Fruit fly (Drosophila melanogaster) whole organism, embryonic: Measurements from ENCODE around the gene mRpL24.
A peak's percentile ranks its signal among the peaks of the same experiment; 100 is the strongest.

Source experiments
- Abd-B ChIP-seq: fragments of 200-800 bp; sonication (Bioruptor generic); optimal IDR thresholded peaks from 2 replicates; lab custom pipeline; 2018; ENCODE audit warnings: missing biosample characterization, mild to moderate bottlenecking, missing genetic modification characterization, moderate library complexity
- Awh ChIP-seq: fragments of 200-800 bp; sonication (Bioruptor generic); IDR thresholded peaks from 2 replicates; pipeline ENCODE4, ENCODE4 v1.3.6; 2022; ENCODE audit warnings: missing biosample characterization, missing genetic modification characterization
- B-H2 ChIP-seq: fragments of 200-800 bp; sonication (Bioruptor generic); optimal IDR thresholded peaks from 2 replicates; lab custom pipeline; 2018; ENCODE audit warnings: missing biosample characterization, mild to moderate bottlenecking, missing genetic modification characterization
- CG10366 ChIP-seq: fragments of 200-800 bp; sonication (Bioruptor generic); IDR thresholded peaks from 2 replicates; pipeline ENCODE4 v1.3.6; 2022; ENCODE audit warnings: missing biosample characterization, missing genetic modification characterization
- CG10959 ChIP-seq: fragments of 200-800 bp; sonication (Bioruptor generic); IDR thresholded peaks from 2 replicates; pipeline ENCODE4 v1.3.6; 2022; ENCODE audit warnings: missing biosample characterization, missing genetic modification characterization
- CG11093 ChIP-seq: fragments of 200-800 bp; sonication (Bioruptor generic); IDR thresholded peaks from 3 replicates; pipeline ENCODE4 v1.3.6; 2022; ENCODE audit warnings: missing biosample characterization, missing genetic modification characterization
- CG12219 ChIP-seq: fragments of 200-800 bp; sonication (Bioruptor generic); optimal IDR thresholded peaks from 3 replicates; lab custom pipeline; 2018; ENCODE audit warnings: missing biosample characterization, mild to moderate bottlenecking, missing genetic modification characterization
- CG14860 ChIP-seq: fragments of 200-800 bp; sonication (Bioruptor generic); IDR thresholded peaks from 3 replicates; pipeline ENCODE4 v1.3.6; 2022; ENCODE audit warnings: missing biosample characterization, missing genetic modification characterization; ENCODE audit not compliant: partially characterized antibody
- CG14965 ChIP-seq: fragments of 200-800 bp; sonication (Bioruptor generic); optimal IDR thresholded peaks from 2 replicates; lab custom pipeline; 2016; ENCODE audit warnings: missing biosample characterization, missing genetic modification characterization, borderline replicate concordance
- CG15011 ChIP-seq: fragments of 200-800 bp; sonication (Bioruptor generic); optimal IDR thresholded peaks from 3 replicates; lab custom pipeline; 2018; ENCODE audit warnings: missing biosample characterization, mild to moderate bottlenecking, missing genetic modification characterization
- CG1647 ChIP-seq: fragments of 200-800 bp; sonication (Bioruptor generic); optimal IDR thresholded peaks from 3 replicates; lab custom pipeline; 2016; ENCODE audit warnings: missing biosample characterization, missing genetic modification characterization
- CG17385 ChIP-seq: fragments of 200-800 bp; sonication (Bioruptor generic); optimal IDR thresholded peaks from 3 replicates; lab custom pipeline; 2018; ENCODE audit warnings: missing biosample characterization, mild to moderate bottlenecking, missing genetic modification characterization
- CG30403 ChIP-seq: fragments of 200-800 bp; sonication (Bioruptor generic); optimal IDR thresholded peaks from 3 replicates; lab custom pipeline; 2016; ENCODE audit warnings: missing biosample characterization, missing genetic modification characterization
- CG31224 ChIP-seq: fragments of 200-800 bp; sonication (Bioruptor generic); IDR thresholded peaks from 2 replicates; pipeline ENCODE4 v1.3.6; 2022; ENCODE audit warnings: missing biosample characterization, missing genetic modification characterization
- CG32532 ChIP-seq: fragments of 200-800 bp; sonication (Bioruptor generic); IDR thresholded peaks from 2 replicates; pipeline ENCODE4 v1.3.6; 2022; ENCODE audit warnings: missing biosample characterization, missing genetic modification characterization
- CG3726 ChIP-seq: fragments of 200-800 bp; sonication (Bioruptor generic); IDR thresholded peaks from 3 replicates; pipeline ENCODE4, ENCODE4 v1.3.6; 2022; ENCODE audit warnings: missing biosample characterization, missing genetic modification characterization
- CG42726 ChIP-seq: fragments of 200-800 bp; sonication (Bioruptor generic); IDR thresholded peaks from 2 replicates; pipeline ENCODE4 v1.3.6; 2022; ENCODE audit warnings: missing biosample characterization, missing genetic modification characterization; ENCODE audit not compliant: partially characterized antibody
- CG4617 ChIP-seq: fragments of 200-800 bp; sonication (Bioruptor generic); optimal IDR thresholded peaks from 3 replicates; lab custom pipeline; 2016; ENCODE audit warnings: missing biosample characterization, missing genetic modification characterization, borderline replicate concordance
- CG4707 ChIP-seq: fragments of 200-800 bp; sonication (Bioruptor generic); optimal IDR thresholded peaks from 2 replicates; lab custom pipeline; 2018; ENCODE audit warnings: missing biosample characterization, mild to moderate bottlenecking, missing genetic modification characterization, moderate library complexity
- CG6175 ChIP-seq: fragments of 200-800 bp; sonication (Bioruptor generic); IDR thresholded peaks from 3 replicates; pipeline ENCODE4 v1.3.6; 2022; ENCODE audit warnings: missing biosample characterization, missing genetic modification characterization
- Dek ChIP-seq: fragments of 200-800 bp; sonication (Bioruptor generic); optimal IDR thresholded peaks from 3 replicates; lab custom pipeline; 2019; ENCODE audit warnings: missing biosample characterization, mild to moderate bottlenecking, missing genetic modification characterization, moderate library complexity
- Drgx ChIP-seq: fragments of 200-800 bp; sonication (Bioruptor generic); IDR thresholded peaks from 2 replicates; pipeline ENCODE4 v1.3.6; 2022; ENCODE audit warnings: missing biosample characterization, missing genetic modification characterization
- E2f2 ChIP-seq: fragments of 200-800 bp; sonication (Bioruptor generic); IDR thresholded peaks from 2 replicates; pipeline ENCODE4 v1.3.6; 2022; ENCODE audit warnings: missing biosample characterization, missing genetic modification characterization
- Hmr ChIP-seq: fragments of 200-800 bp; sonication (Bioruptor generic); optimal IDR thresholded peaks from 3 replicates; lab custom pipeline; 2017; ENCODE audit warnings: mild to moderate bottlenecking, missing biosample characterization, missing genetic modification reagents, missing genetic modification characterization
- Rfx ChIP-seq: fragments of 200-800 bp; sonication (Bioruptor generic); IDR thresholded peaks from 2 replicates; pipeline ENCODE4 v1.3.6; 2022; ENCODE audit warnings: missing biosample characterization, missing genetic modification characterization
- Side ChIP-seq: fragments of 200-800 bp; sonication (Bioruptor generic); optimal IDR thresholded peaks from 2 replicates; lab custom pipeline; 2016; ENCODE audit warnings: missing biosample characterization, missing genetic modification characterization
- Sox100B ChIP-seq: fragments of 200-800 bp; sonication (Bioruptor generic); optimal IDR thresholded peaks from 3 replicates; lab custom pipeline; 2018; ENCODE audit warnings: missing biosample characterization, mild to moderate bottlenecking, missing genetic modification characterization
- aop ChIP-seq: fragments of 200-800 bp; sonication (Bioruptor generic); IDR thresholded peaks from 2 replicates; pipeline ENCODE4 v1.3.6; 2022; ENCODE audit warnings: missing biosample characterization, missing genetic modification characterization
- ap ChIP-seq: fragments of 200-800 bp; sonication (Bioruptor generic); IDR thresholded peaks from 2 replicates; pipeline ENCODE4 v1.3.6; 2022; ENCODE audit warnings: missing biosample characterization, missing genetic modification characterization
- bab2 ChIP-seq: fragments of 200-800 bp; sonication (Bioruptor generic); optimal IDR thresholded peaks from 2 replicates; lab custom pipeline; 2016; ENCODE audit warnings: missing biosample characterization, missing genetic modification characterization
- bbx ChIP-seq: fragments of 200-800 bp; sonication (Bioruptor generic); IDR thresholded peaks from 2 replicates; pipeline ENCODE4 v1.3.6; 2022; ENCODE audit warnings: missing biosample characterization, missing genetic modification characterization; ENCODE audit not compliant: partially characterized antibody
- cad ChIP-seq: fragments of >200 bp; optimal IDR thresholded peaks from 2 replicates; lab custom pipeline; 2017; ENCODE audit warnings: missing biosample characterization, missing genetic modification characterization
- cas ChIP-seq: fragments of 200-800 bp; sonication (Bioruptor generic); IDR thresholded peaks from 2 replicates; pipeline ENCODE4 v1.3.6; 2022; ENCODE audit warnings: missing biosample characterization, missing genetic modification characterization
- cg ChIP-seq: fragments of 200-800 bp; sonication (Bioruptor generic); optimal IDR thresholded peaks from 3 replicates; lab custom pipeline; 2019; ENCODE audit warnings: missing biosample characterization, mild to moderate bottlenecking, missing genetic modification characterization, moderate library complexity
- dm ChIP-seq: fragments of 200-800 bp; sonication (Bioruptor generic); optimal IDR thresholded peaks from 3 replicates; lab custom pipeline; 2016; ENCODE audit warnings: missing biosample characterization, missing genetic modification characterization
- ems ChIP-seq: fragments of 200-800 bp; sonication (Bioruptor generic); optimal IDR thresholded peaks from 3 replicates; lab custom pipeline; 2016; ENCODE audit warnings: missing biosample characterization, missing genetic modification characterization
- fru ChIP-seq: fragments of >200 bp; optimal IDR thresholded peaks from 2 replicates; lab custom pipeline; 2017
- gro ChIP-seq: fragments of 200-800 bp; sonication (Bioruptor generic); optimal IDR thresholded peaks from 2 replicates; lab custom pipeline; 2016; ENCODE audit warnings: missing biosample characterization, missing genetic modification characterization
- jing ChIP-seq: fragments of 200-800 bp; sonication (Bioruptor generic); optimal IDR thresholded peaks from 2 replicates; lab custom pipeline; 2018; ENCODE audit warnings: missing biosample characterization, mild to moderate bottlenecking, missing genetic modification characterization
- lab ChIP-seq: fragments of 200-800 bp; sonication (Bioruptor generic); optimal IDR thresholded peaks from 3 replicates; lab custom pipeline; 2017; ENCODE audit warnings: missing biosample characterization, missing genetic modification characterization, mild to moderate bottlenecking, moderate library complexity, missing genetic modification reagents
- lilli ChIP-seq: fragments of 200-800 bp; sonication (Bioruptor generic); optimal IDR thresholded peaks from 3 replicates; lab custom pipeline; 2016; ENCODE audit warnings: missing biosample characterization, missing genetic modification characterization
- lmd ChIP-seq: fragments of 200-800 bp; sonication (Bioruptor generic); IDR thresholded peaks from 2 replicates; pipeline ENCODE4 v1.3.6; 2022; ENCODE audit warnings: missing biosample characterization, missing genetic modification characterization
- odd ChIP-seq: fragments of 200-800 bp; sonication (Bioruptor generic); optimal IDR thresholded peaks from 2 replicates; lab custom pipeline; 2017; ENCODE audit warnings: missing biosample characterization, mild to moderate bottlenecking, missing genetic modification characterization
- pros ChIP-seq: fragments of 200-800 bp; sonication (Bioruptor generic); optimal IDR thresholded peaks from 3 replicates; lab custom pipeline; 2019; ENCODE audit warnings: missing biosample characterization, mild to moderate bottlenecking, missing genetic modification characterization, moderate library complexity
- ranshi ChIP-seq: fragments of 200-800 bp; sonication (Bioruptor generic); IDR thresholded peaks from 2 replicates; pipeline ENCODE4 v1.3.6; 2022; ENCODE audit warnings: missing biosample characterization, missing genetic modification characterization
- scrt ChIP-seq: fragments of 200-800 bp; sonication (Bioruptor generic); optimal IDR thresholded peaks from 2 replicates; lab custom pipeline; 2018; ENCODE audit warnings: missing biosample characterization, mild to moderate bottlenecking, missing genetic modification characterization, moderate library complexity
- slou ChIP-seq: fragments of 200-800 bp; sonication (Bioruptor generic); optimal IDR thresholded peaks from 3 replicates; lab custom pipeline; 2016; ENCODE audit warnings: missing biosample characterization, missing genetic modification characterization
- stwl ChIP-seq: fragments of 200-800 bp; sonication (Bioruptor generic); optimal IDR thresholded peaks from 3 replicates; lab custom pipeline; 2018; ENCODE audit warnings: missing biosample characterization, mild to moderate bottlenecking, missing genetic modification characterization, moderate library complexity
- trem ChIP-seq: fragments of 200-800 bp; optimal IDR thresholded peaks from 3 replicates; lab custom pipeline; 2019; ENCODE audit warnings: missing biosample characterization, mild to moderate bottlenecking, missing genetic modification characterization, moderate library complexity
- trh ChIP-seq: fragments of 200-800 bp; sonication (Bioruptor generic); optimal IDR thresholded peaks from 2 replicates; lab custom pipeline; 2016; ENCODE audit warnings: missing biosample characterization, missing genetic modification characterization
- unc-4 ChIP-seq: fragments of 200-800 bp; sonication (Bioruptor generic); IDR thresholded peaks from 2 replicates; pipeline ENCODE4 v1.3.6; 2022; ENCODE audit warnings: missing biosample characterization, missing genetic modification characterization; ENCODE audit not compliant: partially characterized antibody
- zfh1 ChIP-seq: fragments of 200-800 bp; sonication (Bioruptor generic); IDR thresholded peaks from 3 replicates; pipeline ENCODE4 v1.3.6; 2022; ENCODE audit warnings: missing biosample characterization, missing genetic modification characterization

mRpL24 gene

dm6 chr2L:4928340-4928739 lies 16.8 kb downstream of the mRpL24 start (continued):
- no peak for TF ChIP-seq aop (GFP tag; lab: Robert Waterston, UW)
- TF ChIP-seq Rfx (GFP tag; lab: Robert Waterston, UW) = peak; percentile 42; the same call in 1 of the 2 replicates
- no peak for TF ChIP-seq CG3726 (GFP tag; lab: Robert Waterston, UW)
- no peak for TF ChIP-seq CG15011 (GFP tag; lab: Kevin White, UChicago)
- no peak for TF ChIP-seq E2f2 (GFP tag; lab: Robert Waterston, UW)
- no peak for TF ChIP-seq Sox100B (GFP tag; lab: Kevin White, UChicago)
- peak; percentile 65; the same call in 1 of the 2 replicates for TF ChIP-seq CG32532
- no peak for TF ChIP-seq Dek (tag; lab: Kevin White, UChicago)
- no peak for TF ChIP-seq cg (GFP tag; lab: Kevin White, UChicago)
- peak; percentile 70 for TF ChIP-seq Hmr (GFP tag; lab: Kevin White, UChicago)
- no peak for TF ChIP-seq Awh (GFP tag; lab: Robert Waterston, UW)
- TF ChIP-seq CG4707 (GFP tag; lab: Kevin White, UChicago) = no peak
- no peak for TF ChIP-seq jing (GFP tag; lab: Kevin White, UChicago)
- no peak for TF ChIP-seq CG31224 (GFP tag; lab: Robert Waterston, UW)
- TF ChIP-seq Side (GFP tag; lab: Kevin White, UChicago) = no peak
- TF ChIP-seq trh (GFP tag; lab: Kevin White, UChicago) = no peak
- no peak for TF ChIP-seq ems
- TF ChIP-seq odd (GFP tag; lab: Kevin White, UChicago) = peak; percentile 20
- TF ChIP-seq CG42726 = no peak
- peak; percentile 81 for TF ChIP-seq scrt (GFP tag; lab: Kevin White, UChicago)
- peak; percentile 67 for TF ChIP-seq B-H2 (GFP tag; lab: Kevin White, UChicago)
- TF ChIP-seq CG10959 (GFP tag; lab: Robert Waterston, UW) = no peak
- TF ChIP-seq CG12219 (GFP tag; lab: Kevin White, UChicago) = no peak
- TF ChIP-seq CG17385 (GFP tag; lab: Kevin White, UChicago) = peak; percentile 17
- TF ChIP-seq CG1647 = no peak
- TF ChIP-seq Drgx (GFP tag; lab: Robert Waterston, UW) = 0 out of 2 replicates have a peak, but pooled peaks have one; percentile 22
- TF ChIP-seq bbx = no peak
- TF ChIP-seq CG14965 (GFP tag; lab: Kevin White, UChicago) = no peak
- no peak for TF ChIP-seq lilli (GFP tag; lab: Kevin White, UChicago)
- TF ChIP-seq CG14860 = no peak
- TF ChIP-seq stwl (tag; lab: Kevin White, UChicago) = no peak
- no peak for TF ChIP-seq bab2 (GFP tag; lab: Kevin White, UChicago)
- TF ChIP-seq dm = no peak
- TF ChIP-seq lab (GFP tag; lab: Kevin White, UChicago) = peak; percentile 68
- no peak for TF ChIP-seq gro (GFP tag; lab: Kevin White, UChicago)
- no peak for TF ChIP-seq zfh1
- no peak for TF ChIP-seq CG30403 (GFP tag; lab: Kevin White, UChicago)
- no peak for TF ChIP-seq cad
- TF ChIP-seq unc-4 (GFP tag; lab: Robert Waterston, UW) = no peak
- no peak for TF ChIP-seq CG6175
- TF ChIP-seq CG10366 (GFP tag; lab: Robert Waterston, UW) = no peak
- no peak for TF ChIP-seq Abd-B (GFP tag; lab: Kevin White, UChicago)
- no peak for TF ChIP-seq fru
- TF ChIP-seq lmd (GFP tag; lab: Robert Waterston, UW) = no peak
- no peak for TF ChIP-seq CG11093 (GFP tag; lab: Robert Waterston, UW)
- no peak for TF ChIP-seq CG4617 (GFP tag; lab: Kevin White, UChicago)
- TF ChIP-seq ap = no peak
- no peak for TF ChIP-seq pros (GFP tag; lab: Kevin White, UChicago)
- no peak for TF ChIP-seq trem (tag; lab: Kevin White, UChicago)
- TF ChIP-seq cas (GFP tag; lab: Robert Waterston, UW) = no peak
- TF ChIP-seq ranshi = no peak
- TF ChIP-seq slou (GFP tag; lab: Kevin White, UChicago) = no peak
